Worm (Caenorhabditis elegans): ENCODE results near the gene vrk-1.

DNA sequence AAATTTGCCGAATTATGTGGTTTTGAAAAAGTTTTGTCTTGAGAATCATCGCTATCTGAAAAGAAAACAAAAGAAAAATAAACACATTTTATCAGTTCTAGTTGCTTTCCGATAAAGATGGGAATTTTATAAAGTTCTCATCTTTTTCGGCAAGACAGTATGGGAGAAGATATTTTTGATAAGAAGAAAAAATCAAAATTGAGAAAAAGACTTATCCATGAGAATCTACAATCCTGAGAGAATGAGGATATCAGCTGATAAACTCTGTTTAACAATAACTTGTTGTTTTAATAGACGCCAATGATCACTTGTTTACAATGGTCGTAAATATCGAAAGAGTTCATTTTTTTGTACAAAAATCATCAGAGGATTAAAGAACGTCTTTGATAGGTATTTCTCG, 45.7 kb upstream of the vrk-1 start, which contains the start of gene F55C12.6:
- TF ChIP-seq dao-5 (tag; optimal IDR thresholded peaks at IDR 0.05) (no peak), him-1 (tag; optimal IDR thresholded peaks at IDR 0.05) (no peak), W03F9.2 (tag; optimal IDR thresholded peaks at IDR 0.05) (no peak)

All from whole organism, L4/young adult.